Worm (Caenorhabditis elegans): ENCODE data around the gene Y9C12A.1.

The Y9C12A.1 gene

DNA sequence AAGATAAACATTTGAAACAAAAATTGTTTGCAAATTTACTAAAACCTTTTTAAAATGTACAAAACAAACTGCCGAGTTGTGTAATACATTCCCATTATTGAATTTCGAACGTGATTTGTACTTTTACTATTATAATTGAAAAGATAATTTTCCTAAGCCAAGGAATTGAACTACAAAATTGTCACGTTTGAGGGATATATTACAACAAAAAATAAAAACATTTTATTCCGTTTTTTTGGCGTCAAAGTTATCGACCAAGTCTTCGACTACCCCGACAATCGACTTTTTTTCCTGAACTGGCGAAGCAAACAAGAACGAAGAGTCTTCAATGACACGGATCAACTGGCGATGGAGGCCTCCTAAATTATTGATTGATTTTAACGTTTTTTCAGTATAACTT is 1.7 kb downstream of the Y9C12A.1 start, which contains the start of gene T19D7.7:
TSS of gene T19D7.7 (minus strand) at position 101 of the 400 bp plus-strand sequence.
- TF ChIP-seq Y95B8A.8 (GFP tag; IDR thresholded peaks at IDR 0.05) (no peak), ceh-91 (GFP tag; IDR thresholded peaks at IDR 0.05) (no peak), Y56A3A.18 (GFP tag; IDR thresholded peaks at IDR 0.05) (no peak), nhr-179 (tag; optimal IDR thresholded peaks at IDR 0.05) (no peak), ztf-22 (GFP tag; optimal IDR thresholded peaks at IDR 0.05) (no peak), lin-35 (GFP tag; optimal IDR thresholded peaks at IDR 0.05) (no peak), D2030.7 (GFP tag; IDR thresholded peaks at IDR 0.05) (no peak), sdz-38 (tag; optimal IDR thresholded peaks at IDR 0.05) (no peak), ztf-25 (GFP tag; IDR thresholded peaks at IDR 0.05) (no peak), hsf-1 (GFP tag; IDR thresholded peaks at IDR 0.05) (no peak), nhr-27 (tag; optimal IDR thresholded peaks at IDR 0.05) (no peak), nhr-120 (GFP tag; IDR thresholded peaks at IDR 0.05) (no peak), F37B4.10 (GFP tag; IDR thresholded peaks at IDR 0.05) (no peak), lsl-1 (GFP tag; optimal IDR thresholded peaks at IDR 0.05) (no peak), nhr-80 (tag; optimal IDR thresholded peaks at IDR 0.05) (no peak), ztf-3 (GFP tag; optimal IDR thresholded peaks at IDR 0.05) (no peak), F55B11.4 (tag; optimal IDR thresholded peaks at IDR 0.05; ENCODE audit: borderline replicate concordance, insufficient read depth) (no peak), dpl-1 (GFP tag; optimal IDR thresholded peaks at IDR 0.05) (no peak), cebp-2 (GFP tag; IDR thresholded peaks at IDR 0.05) (no peak)

DNA sequence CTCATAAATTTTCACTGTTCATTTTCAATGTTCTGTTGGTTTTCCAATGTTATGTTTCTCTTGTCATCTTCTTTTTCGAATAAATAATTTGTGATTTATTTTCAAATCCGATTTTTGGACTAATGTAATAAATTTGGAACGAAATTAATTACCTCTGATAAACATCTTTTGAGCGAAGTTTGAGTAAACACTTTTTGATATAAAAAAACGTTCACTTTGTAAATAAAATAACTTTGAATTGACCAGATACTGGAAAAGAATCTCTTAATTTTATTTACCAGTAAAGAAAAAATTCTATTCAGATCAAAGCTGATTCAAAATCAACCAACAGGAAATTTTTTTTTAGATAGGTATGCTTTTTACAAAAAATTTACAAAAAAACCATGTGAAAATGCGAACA is 10.8 kb downstream of the Y9C12A.1 start, which contains the start of gene lgc-32:
TSS of gene lgc-32 (plus strand) at position 301 of the 400 bp plus-strand sequence.
- TF ChIP-seq T07F8.4 (tag; optimal IDR thresholded peaks at IDR 0.05) (no peak), lag-1 (GFP tag; IDR thresholded peaks at IDR 0.05) (no peak), lin-40 (tag; optimal IDR thresholded peaks at IDR 0.05) (no peak), madf-10 (tag; optimal IDR thresholded peaks at IDR 0.05) (no peak), ztf-25 (GFP tag; IDR thresholded peaks at IDR 0.05) (no peak), Y79H2A.3 (GFP tag; conservative IDR thresholded peaks at IDR 0.05) (no peak), F33H1.4 (GFP tag; IDR thresholded peaks at IDR 0.05) (no peak), madf-3 (GFP tag; IDR thresholded peaks at IDR 0.05) (no peak), F57A8.1 (GFP tag; optimal IDR thresholded peaks at IDR 0.05) (no peak), rcor-1 (GFP tag; IDR thresholded peaks at IDR 0.05) (no peak), mxl-1 (tag; optimal IDR thresholded peaks at IDR 0.05) (no peak), mcd-1 (GFP tag; IDR thresholded peaks at IDR 0.05) (no peak), efl-1 (GFP tag; optimal IDR thresholded peaks at IDR 0.05) (no peak), ceh-58 (GFP tag; IDR thresholded peaks at IDR 0.05) (no peak)

DNA sequence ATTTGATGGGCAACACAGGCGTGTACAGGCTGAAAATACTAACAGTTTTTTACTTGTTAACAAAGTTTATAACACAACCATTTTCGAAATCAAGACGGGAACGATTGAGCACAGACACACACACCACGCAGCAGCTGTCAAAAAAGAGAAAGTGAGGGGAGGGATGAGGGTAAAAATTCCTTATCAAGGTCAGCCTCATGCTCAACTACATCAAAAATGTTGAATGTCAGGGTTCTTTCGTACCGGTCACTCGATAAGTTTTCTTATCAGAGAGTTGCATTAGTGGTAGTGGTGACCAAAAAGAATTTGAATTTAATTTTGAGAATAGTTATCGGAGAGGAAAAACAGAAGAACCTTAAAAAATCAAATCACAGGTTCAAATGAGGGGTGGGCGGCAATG is 12.0 kb downstream of the Y9C12A.1 start, which contains the start of gene T19D7.6:
TSS of gene T19D7.6 (minus strand) at position 198 of the 400 bp plus-strand sequence.
- TF ChIP-seq unc-62 (GFP tag; optimal IDR thresholded peaks at IDR 0.05) (peak; percentile 43), attf-5 (GFP tag; optimal IDR thresholded peaks at IDR 0.05) (no peak), nhr-80 (tag; optimal IDR thresholded peaks at IDR 0.05) (peak; percentile 92)

DNA sequence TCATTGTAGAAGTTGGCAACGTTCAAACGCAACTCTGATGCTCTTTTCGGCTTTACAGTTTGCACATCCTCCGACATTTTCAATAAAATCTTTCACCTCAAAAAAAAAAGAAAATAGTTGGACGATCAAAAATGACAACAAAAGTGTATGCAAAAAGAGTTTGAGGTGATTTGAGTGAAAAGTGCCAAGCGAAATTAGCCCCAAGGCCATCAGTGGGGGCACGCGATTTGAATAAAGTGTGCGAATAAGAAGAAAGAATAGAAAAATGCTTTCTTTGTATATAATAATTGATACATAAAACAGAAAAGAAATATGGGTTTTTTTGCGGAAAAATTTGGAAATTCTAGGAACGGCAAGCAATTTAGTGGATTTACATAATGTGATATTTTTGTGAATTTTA is 16.5 kb downstream of the Y9C12A.1 start, which contains the start of gene T19D7.5:
TSS of gene T19D7.5 (minus strand) at position 101 of the 400 bp plus-strand sequence.
- TF ChIP-seq die-1 (tag; optimal IDR thresholded peaks at IDR 0.05) (no peak), bed-1 (GFP tag; IDR thresholded peaks at IDR 0.05) (no peak), C06A6.2 (GFP tag; conservative IDR thresholded peaks at IDR 0.05) (no peak), F10E7.11 (tag; optimal IDR thresholded peaks at IDR 0.05) (no peak)

Data from whole organism, young adult.